Fruit fly (Drosophila melanogaster): ENCODE measurements around the gene CG14160.

CG14160 gene

dm6 chr3L:10089350-10090266 lies at the start of gene CG14160:
TSS of gene CG14160 (minus strand) at chr3L:10089400.
- no peak for TF ChIP-seq CG17801 (GFP tag; optimal IDR thresholded peaks at IDR 0.05; ENCODE audit: partially characterized antibody)

dm6 chr3L:10110379-10110778 lies 21.2 kb upstream of the CG14160 start:
- TF ChIP-seq CG17801 (GFP tag; optimal IDR thresholded peaks at IDR 0.05; ENCODE audit: partially characterized antibody): no peak

- TF ChIP-seq CG17801 (GFP tag; optimal IDR thresholded peaks at IDR 0.05; ENCODE audit: partially characterized antibody): no peak
These were observed 16.6 kb upstream of the CG14160 start for dm6 chr3L:10105820-10106219.

dm6 chr3L:10100781-10101180 lies 11.6 kb upstream of the CG14160 start, which contains the start of gene CG42826:
TSS of gene CG42826 (minus strand) at chr3L:10100881.
- TF ChIP-seq CG17801 (GFP tag; optimal IDR thresholded peaks at IDR 0.05; ENCODE audit: partially characterized antibody): no peak

dm6 chr3L:10098015-10098414 lies 8.8 kb upstream of the CG14160 start, which contains the start of gene Srg2:
TSS of gene Srg2 (minus strand) at chr3L:10098115.
- no peak for TF ChIP-seq CG17801 (GFP tag; optimal IDR thresholded peaks at IDR 0.05; ENCODE audit: partially characterized antibody)

dm6 chr3L:10094722-10095121 lies 5.5 kb upstream of the CG14160 start, which contains the start of gene CG32054:
TSS of gene CG32054 (minus strand) at chr3L:10094738.
- TF ChIP-seq CG17801 (GFP tag; optimal IDR thresholded peaks at IDR 0.05; ENCODE audit: partially characterized antibody): no peak

- no peak for TF ChIP-seq CG17801 (GFP tag; optimal IDR thresholded peaks at IDR 0.05; ENCODE audit: partially characterized antibody)
These were observed 3.2 kb upstream of the CG14160 start, which contains the start of gene CG32053 for dm6 chr3L:10092278-10092903. TSS of gene CG32053 (minus strand) at chr3L:10092346.

- TF ChIP-seq CG17801 (GFP tag; optimal IDR thresholded peaks at IDR 0.05; ENCODE audit: partially characterized antibody): no peak
These were observed 785 bp downstream of the CG14160 start for dm6 chr3L:10088415-10088814.

dm6 chr3L:10078551-10078950 lies 10.6 kb downstream of the CG14160 start:
- TF ChIP-seq CG17801 (GFP tag; optimal IDR thresholded peaks at IDR 0.05; ENCODE audit: partially characterized antibody): no peak

dm6 chr3L:10052586-10052985 lies 36.6 kb downstream of the CG14160 start:
- no peak for TF ChIP-seq CG17801 (GFP tag; optimal IDR thresholded peaks at IDR 0.05; ENCODE audit: partially characterized antibody)
